Fruit fly (Drosophila melanogaster) whole organism, embryonic: Measurements from ENCODE around the gene Trm7-32.
A peak's percentile ranks its signal among the peaks of the same experiment; 100 is the strongest.

Experiments
- ATbp ChIP-seq: fragments of 200-800 bp; sonication (Bioruptor generic); optimal IDR thresholded peaks from 2 replicates; lab custom pipeline; 2017; ENCODE audit warnings: missing biosample characterization, mild to moderate bottlenecking, missing genetic modification characterization, missing genetic modification reagents
- Bgb ChIP-seq: fragments of 200-800 bp; sonication (Bioruptor generic); IDR thresholded peaks from 2 replicates; pipeline ENCODE4 v1.3.6; 2022; ENCODE audit warnings: missing biosample characterization, missing genetic modification characterization; ENCODE audit not compliant: partially characterized antibody
- CG10274 ChIP-seq: fragments of 200-800 bp; sonication (Bioruptor generic); optimal IDR thresholded peaks from 3 replicates; lab custom pipeline; 2017; ENCODE audit warnings: missing biosample characterization, mild to moderate bottlenecking, missing genetic modification characterization
- CG10543 ChIP-seq: fragments of 200-800 bp; sonication (Bioruptor generic); optimal IDR thresholded peaks from 3 replicates; lab custom pipeline; 2017; ENCODE audit warnings: missing biosample characterization, mild to moderate bottlenecking, missing genetic modification characterization, moderate library complexity
- CG10565 ChIP-seq: fragments of 200-800 bp; sonication (Bioruptor generic); optimal IDR thresholded peaks from 3 replicates; lab custom pipeline; 2016; ENCODE audit warnings: missing biosample characterization, mild to moderate bottlenecking, missing genetic modification characterization
- CG11695 ChIP-seq: fragments of 200-800 bp; sonication (Bioruptor generic); IDR thresholded peaks from 3 replicates; pipeline ENCODE4 v1.3.6; 2022; ENCODE audit warnings: missing biosample characterization, missing genetic modification characterization
- CG11723 ChIP-seq: fragments of 200-800 bp; sonication (Bioruptor generic); optimal IDR thresholded peaks from 2 replicates; lab custom pipeline; 2017; ENCODE audit warnings: missing biosample characterization, mild to moderate bottlenecking, missing genetic modification characterization
- CG13296 ChIP-seq: fragments of 200-800 bp; sonication (Bioruptor generic); optimal IDR thresholded peaks from 3 replicates; lab custom pipeline; 2018; ENCODE audit warnings: missing biosample characterization, mild to moderate bottlenecking, missing genetic modification characterization
- CG14441 ChIP-seq: fragments of 200-800 bp; sonication (Bioruptor generic); IDR thresholded peaks from 2 replicates; pipeline ENCODE4 v1.3.6; 2022; ENCODE audit warnings: missing biosample characterization, missing genetic modification characterization
- CG15696 ChIP-seq: fragments of 200-800 bp; sonication (Bioruptor generic); optimal IDR thresholded peaks from 2 replicates; lab custom pipeline; 2019; ENCODE audit warnings: missing biosample characterization, mild to moderate bottlenecking, missing genetic modification characterization, moderate library complexity
- CG17328 ChIP-seq: fragments of 200-800 bp; sonication (Bioruptor generic); IDR thresholded peaks from 2 replicates; pipeline ENCODE4 v1.3.6; 2022; ENCODE audit warnings: missing biosample characterization, missing genetic modification characterization
- CG17568 ChIP-seq: fragments of 200-800 bp; sonication (Bioruptor generic); optimal IDR thresholded peaks from 2 replicates; lab custom pipeline; 2018; ENCODE audit warnings: missing biosample characterization, mild to moderate bottlenecking, missing genetic modification characterization, moderate library complexity
- CG18262 ChIP-seq: fragments of 200-800 bp; optimal IDR thresholded peaks from 3 replicates; lab custom pipeline; 2019; ENCODE audit warnings: missing biosample characterization, mild to moderate bottlenecking, missing genetic modification characterization, moderate library complexity
- CG4360 ChIP-seq: fragments of 200-800 bp; sonication (Bioruptor generic); IDR thresholded peaks from 2 replicates; pipeline ENCODE4 v1.3.6; 2022; ENCODE audit warnings: missing biosample characterization, missing genetic modification characterization
- CG7839 ChIP-seq: fragments of 200-800 bp; sonication (Bioruptor generic); optimal IDR thresholded peaks from 3 replicates; lab custom pipeline; 2018; ENCODE audit warnings: missing biosample characterization, mild to moderate bottlenecking, missing genetic modification characterization, moderate library complexity
- CG7987 ChIP-seq: fragments of 200-800 bp; sonication (Bioruptor generic); optimal IDR thresholded peaks from 2 replicates; lab custom pipeline; 2018; ENCODE audit warnings: missing biosample characterization, mild to moderate bottlenecking, missing genetic modification characterization, moderate library complexity
- Deaf1 ChIP-seq: fragments of 200-800 bp; optimal IDR thresholded peaks from 3 replicates; lab custom pipeline; 2019; ENCODE audit warnings: missing biosample characterization, mild to moderate bottlenecking, missing genetic modification characterization, moderate library complexity
- Dfd ChIP-seq, 2 experiments: fragments of >200 bp; optimal IDR thresholded peaks; 2 replicates each; lab custom pipeline; 2017; ENCODE audit warnings: missing biosample characterization in 2 of 2, missing genetic modification characterization in 2 of 2
- Dll ChIP-seq: fragments of 200-800 bp; sonication (Bioruptor generic); IDR thresholded peaks from 4 replicates; pipeline ENCODE4 v1.3.6; 2022; ENCODE audit warnings: missing biosample characterization, missing genetic modification characterization; ENCODE audit not compliant: partially characterized antibody
- Drgx ChIP-seq: fragments of 200-800 bp; sonication (Bioruptor generic); IDR thresholded peaks from 2 replicates; pipeline ENCODE4 v1.3.6; 2022; ENCODE audit warnings: missing biosample characterization, missing genetic modification characterization
- HHEX ChIP-seq: fragments of 200-800 bp; sonication (Bioruptor generic); optimal IDR thresholded peaks from 3 replicates; lab custom pipeline; 2017; ENCODE audit warnings: missing biosample characterization, mild to moderate bottlenecking, missing genetic modification characterization, missing genetic modification reagents
- HLH3B ChIP-seq: fragments of 200-800 bp; sonication (Bioruptor generic); IDR thresholded peaks from 2 replicates; pipeline ENCODE4 v1.3.6; 2022; ENCODE audit warnings: missing biosample characterization, missing genetic modification characterization
- HLHmδ ChIP-seq: fragments of 200-800 bp; sonication (Bioruptor generic); optimal IDR thresholded peaks from 2 replicates; lab custom pipeline; 2018; ENCODE audit warnings: missing biosample characterization, mild to moderate bottlenecking, missing genetic modification characterization, moderate library complexity
- HmgZ ChIP-seq: fragments of 200-800 bp; sonication (Bioruptor generic); optimal IDR thresholded peaks from 2 replicates; lab custom pipeline; 2018; ENCODE audit warnings: missing biosample characterization, mild to moderate bottlenecking, missing genetic modification characterization
- Hmr ChIP-seq: fragments of 200-800 bp; sonication (Bioruptor generic); optimal IDR thresholded peaks from 3 replicates; lab custom pipeline; 2017; ENCODE audit warnings: mild to moderate bottlenecking, missing biosample characterization, missing genetic modification reagents, missing genetic modification characterization
- Kr ChIP-seq: fragments of 200-800 bp; sonication (Bioruptor generic); optimal IDR thresholded peaks from 2 replicates; lab custom pipeline; 2017; ENCODE audit warnings: missing biosample characterization, mild to moderate bottlenecking, missing genetic modification characterization
- Max ChIP-seq: fragments of 200-800 bp; sonication (Bioruptor generic); optimal IDR thresholded peaks from 2 replicates; lab custom pipeline; 2016; ENCODE audit warnings: missing biosample characterization, mild to moderate bottlenecking, missing genetic modification characterization
- Oaz ChIP-seq: fragments of 200-800 bp; sonication (Bioruptor generic); IDR thresholded peaks from 2 replicates; pipeline ENCODE4 v1.3.6; 2022; ENCODE audit warnings: missing biosample characterization, missing genetic modification characterization
- Sry-β ChIP-seq: fragments of 200-800 bp; sonication (Bioruptor generic); optimal IDR thresholded peaks from 2 replicates; lab custom pipeline; 2018; ENCODE audit warnings: missing biosample characterization, mild to moderate bottlenecking, missing genetic modification characterization, moderate library complexity
- ab ChIP-seq: fragments of 200-800 bp; sonication (Bioruptor generic); optimal IDR thresholded peaks from 2 replicates; lab custom pipeline; 2016; ENCODE audit warnings: missing biosample characterization, missing genetic modification characterization
- ac ChIP-seq: fragments of 200-800 bp; sonication (Bioruptor generic); optimal IDR thresholded peaks from 3 replicates; lab custom pipeline; 2017; ENCODE audit warnings: missing biosample characterization, mild to moderate bottlenecking, missing genetic modification characterization
- ash1 ChIP-seq: fragments of 200-800 bp; sonication (Bioruptor generic); optimal IDR thresholded peaks from 2 replicates; lab custom pipeline; 2018; ENCODE audit warnings: missing biosample characterization, mild to moderate bottlenecking, missing genetic modification characterization
- crol ChIP-seq: fragments of 200-800 bp; sonication (Bioruptor generic); IDR thresholded peaks from 2 replicates; pipeline ENCODE4 v1.3.6; 2022; ENCODE audit warnings: missing biosample characterization, missing genetic modification characterization
- fd102C ChIP-seq: fragments of 200-800 bp; sonication (Bioruptor generic); optimal IDR thresholded peaks from 2 replicates; lab custom pipeline; 2018; ENCODE audit warnings: missing biosample characterization, mild to moderate bottlenecking, missing genetic modification characterization, moderate library complexity
- ftz-f1 ChIP-seq: fragments of 200-800 bp; sonication (Bioruptor generic); optimal IDR thresholded peaks from 2 replicates; lab custom pipeline; 2016; ENCODE audit warnings: missing biosample characterization, missing genetic modification characterization
- gfzf ChIP-seq: fragments of 200-800 bp; sonication (Bioruptor generic); optimal IDR thresholded peaks from 2 replicates; lab custom pipeline; 2016; ENCODE audit warnings: missing biosample characterization, mild to moderate bottlenecking, missing genetic modification characterization, moderate library complexity
- hb ChIP-seq: fragments of 200-800 bp; sonication (Bioruptor generic); IDR thresholded peaks from 3 replicates; pipeline ENCODE4 v1.3.6; 2022; ENCODE audit warnings: missing biosample characterization, missing genetic modification characterization; ENCODE audit not compliant: partially characterized antibody
- her ChIP-seq: fragments of 200-800 bp; sonication (Bioruptor generic); optimal IDR thresholded peaks from 2 replicates; lab custom pipeline; 2016; ENCODE audit warnings: missing biosample characterization, missing genetic modification characterization
- hkb ChIP-seq, 2 experiments: fragments of 200-800 bp in 1 of 2; fragments of >200 bp in 1 of 2; sonication (Bioruptor generic) in 1 of 2; IDR thresholded peaks in 1 of 2; optimal IDR thresholded peaks in 1 of 2; 2 replicates each; pipeline versions ENCODE4 v1.3.6 to Lab custom; 2017 to 2022; ENCODE audit warnings: missing biosample characterization in 1 of 2, missing genetic modification characterization in 1 of 2
- kay ChIP-seq: fragments of 200-800 bp; sonication (Bioruptor generic); optimal IDR thresholded peaks from 2 replicates; lab custom pipeline; 2016; ENCODE audit warnings: missing biosample characterization, missing genetic modification characterization
- luna ChIP-seq: fragments of 200-800 bp; sonication (Bioruptor generic); optimal IDR thresholded peaks from 2 replicates; lab custom pipeline; 2016; ENCODE audit warnings: missing biosample characterization, missing genetic modification characterization
- nom ChIP-seq: fragments of 200-800 bp; sonication (Bioruptor generic); optimal IDR thresholded peaks from 2 replicates; lab custom pipeline; 2017; ENCODE audit warnings: missing biosample characterization, missing genetic modification characterization, mild to moderate bottlenecking, moderate library complexity, missing genetic modification reagents
- phol ChIP-seq: fragments of 200-800 bp; sonication (Bioruptor generic); optimal IDR thresholded peaks from 3 replicates; lab custom pipeline; 2018; ENCODE audit warnings: missing biosample characterization, mild to moderate bottlenecking, missing genetic modification characterization, moderate library complexity
- seq ChIP-seq: fragments of 200-800 bp; sonication (Bioruptor generic); IDR thresholded peaks from 2 replicates; pipeline ENCODE4 v1.3.6; 2022; ENCODE audit warnings: missing biosample characterization, missing genetic modification characterization
- unc-4 ChIP-seq: fragments of 200-800 bp; sonication (Bioruptor generic); IDR thresholded peaks from 2 replicates; pipeline ENCODE4 v1.3.6; 2022; ENCODE audit warnings: missing biosample characterization, missing genetic modification characterization; ENCODE audit not compliant: partially characterized antibody
- vnd ChIP-seq: fragments of 200-800 bp; sonication (Bioruptor generic); IDR thresholded peaks from 3 replicates; pipeline ENCODE4 v1.3.6; 2022; ENCODE audit warnings: missing biosample characterization, missing genetic modification characterization; ENCODE audit not compliant: partially characterized antibody
- zfh2 ChIP-seq: fragments of 200-800 bp; sonication (Bioruptor generic); optimal IDR thresholded peaks from 2 replicates; lab custom pipeline; 2016; ENCODE audit warnings: missing biosample characterization, missing genetic modification characterization

Trm7-32 gene

DNA sequence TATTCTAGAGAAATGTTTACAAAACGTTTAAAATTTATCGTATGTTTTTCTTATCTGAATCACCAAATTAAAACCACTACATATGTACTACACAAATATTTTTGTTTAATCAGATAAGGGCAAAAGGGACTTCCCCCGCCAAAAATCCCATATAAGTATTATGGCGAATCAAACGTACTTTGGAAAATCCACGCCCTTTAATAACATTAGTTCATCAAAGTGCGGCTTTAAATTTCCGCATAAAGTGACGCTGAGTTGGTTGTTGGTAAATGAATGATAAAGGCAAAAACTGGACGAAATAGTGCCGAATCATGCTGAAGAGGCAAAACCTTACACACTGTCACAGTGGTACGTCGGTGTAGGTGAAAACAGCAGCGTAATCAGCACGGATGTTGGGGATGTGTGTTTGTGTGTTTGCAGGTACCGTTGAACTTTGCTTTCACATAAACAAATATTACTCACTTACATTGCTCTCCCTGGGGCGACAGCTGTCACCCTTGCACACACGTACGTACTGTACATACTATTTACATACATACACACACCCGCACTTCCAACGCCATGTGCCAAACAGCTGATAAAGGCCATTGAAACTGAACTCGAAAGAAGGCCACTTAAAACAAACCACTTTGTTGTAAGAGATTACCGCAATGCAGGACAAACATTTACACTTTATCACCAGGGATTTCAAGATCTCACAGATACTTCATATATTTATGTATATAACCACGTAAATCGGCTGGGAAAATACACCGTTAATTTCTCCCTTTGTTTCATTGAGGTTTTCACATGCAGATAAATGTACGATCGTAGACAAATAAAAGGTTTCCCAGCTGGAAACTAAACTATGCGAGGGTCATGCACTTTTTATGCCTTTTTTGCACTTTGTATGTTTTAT is 38.7 kb downstream of the Trm7-32 start (continued):
- TF ChIP-seq ac (GFP tag; lab: Kevin White, UChicago) (peak; percentile 61), CG18262 (no peak), Max (no peak), unc-4 (no peak), CG11723 (no peak), ftz-f1 (GFP tag; lab: Kevin White, UChicago) (peak; percentile 56), HmgZ (tag; lab: Kevin White, UChicago) (peak; percentile 45), CG15696 (tag; lab: Kevin White, UChicago) (peak; percentile 27), ATbp (peak; percentile 30), HHEX (GFP tag; lab: Kevin White, UChicago) (no peak), phol (tag; lab: Kevin White, UChicago) (no peak), vnd (GFP tag; lab: Robert Waterston, UW) (no peak), Bgb (GFP tag; lab: Robert Waterston, UW) (no peak; the same call in 1 of the 2 replicates), Dfd (GFP tag; optimal IDR thresholded peaks at IDR 0.05; lab: Kevin White, UChicago) (no peak), CG10565 (GFP tag; lab: Kevin White, UChicago) (no peak), CG10543 (peak; percentile 32), zfh2 (GFP tag; lab: Kevin White, UChicago) (no peak), CG7987 (GFP tag; lab: Kevin White, UChicago) (peak; percentile 75), hkb (optimal IDR thresholded peaks at IDR 0.05; lab: Kevin White, UChicago) (no peak), hkb (GFP tag; IDR thresholded peaks at IDR 0.05; lab: Robert Waterston, UW) (0 out of 2 replicates have a peak, but pooled peaks have one; percentile 7), Kr (GFP tag; lab: Kevin White, UChicago) (peak; percentile 86), CG11695 (GFP tag; lab: Robert Waterston, UW) (no peak), her (GFP tag; lab: Kevin White, UChicago) (peak; percentile 33), crol (GFP tag; lab: Robert Waterston, UW) (no peak), Dll (GFP tag; lab: Robert Waterston, UW) (no peak), Sry-β (GFP tag; lab: Kevin White, UChicago) (no peak), kay (GFP tag; lab: Kevin White, UChicago) (peak; percentile 7), nom (GFP tag; lab: Kevin White, UChicago) (peak; percentile 61), hb (GFP tag; lab: Robert Waterston, UW) (no peak), CG10274 (no peak), luna (no peak), CG17328 (GFP tag; lab: Robert Waterston, UW) (0 out of 2 replicates have a peak, but pooled peaks have one; percentile 32), ab (GFP tag; lab: Kevin White, UChicago) (no peak), Deaf1 (no peak), gfzf (GFP tag; lab: Kevin White, UChicago) (no peak), Hmr (GFP tag; lab: Kevin White, UChicago) (peak; percentile 2), Oaz (GFP tag; lab: Robert Waterston, UW) (no peak), HLHmδ (GFP tag; lab: Kevin White, UChicago) (peak; percentile 98), CG13296 (GFP tag; lab: Kevin White, UChicago) (no peak), ash1 (GFP tag; lab: Kevin White, UChicago) (peak; percentile 11), CG4360 (GFP tag; lab: Robert Waterston, UW) (peak; percentile 42), CG17568 (GFP tag; lab: Kevin White, UChicago) (peak; percentile 28), CG7839 (tag; lab: Kevin White, UChicago) (peak; percentile 8), seq (peak; percentile 7; the same call in 1 of the 2 replicates), fd102C (peak; percentile 62), CG14441 (GFP tag; lab: Robert Waterston, UW) (0 out of 2 replicates have a peak, but pooled peaks have one; percentile 10), HLH3B (GFP tag; lab: Robert Waterston, UW) (no peak), Drgx (peak; percentile 21; the same call in 1 of the 2 replicates)
